Fruit fly (Drosophila melanogaster) whole organism, prepupa: ENCODE results near the gene NaPi-III.

Experiments used
- CG10631 ChIP-seq: fragments of 200-800 bp; sonication (Bioruptor generic); optimal IDR thresholded peaks from 2 replicates; lab custom pipeline; 2016; ENCODE audit warnings: missing biosample characterization, missing genetic modification characterization
- CG10669 ChIP-seq: fragments of 200-800 bp; sonication (Bioruptor generic); optimal IDR thresholded peaks from 3 replicates; lab custom pipeline; 2018; ENCODE audit warnings: missing biosample characterization, mild to moderate bottlenecking, missing genetic modification characterization, moderate library complexity
- CG11902 ChIP-seq: fragments of 200-800 bp; sonication (Bioruptor generic); optimal IDR thresholded peaks from 3 replicates; lab custom pipeline; 2016; ENCODE audit warnings: missing biosample characterization, missing genetic modification characterization
- CG1621 ChIP-seq: fragments of 200-800 bp; sonication (Bioruptor generic); optimal IDR thresholded peaks from 3 replicates; lab custom pipeline; 2018; ENCODE audit warnings: missing biosample characterization, mild to moderate bottlenecking, missing genetic modification characterization
- CG16779 ChIP-seq: fragments of 200-800 bp; sonication (Bioruptor generic); optimal IDR thresholded peaks from 3 replicates; lab custom pipeline; 2017; ENCODE audit warnings: missing biosample characterization, mild to moderate bottlenecking, missing genetic modification characterization
- CG3032 ChIP-seq: fragments of 200-800 bp; optimal IDR thresholded peaks from 2 replicates; lab custom pipeline; 2019; ENCODE audit warnings: missing biosample characterization, mild to moderate bottlenecking, missing genetic modification characterization, moderate library complexity
- CG31627 ChIP-seq: fragments of 200-800 bp; sonication (Bioruptor generic); optimal IDR thresholded peaks from 3 replicates; lab custom pipeline; 2016; ENCODE audit warnings: missing biosample characterization, missing genetic modification characterization
- CG32006 ChIP-seq: fragments of 200-800 bp; sonication (Bioruptor generic); optimal IDR thresholded peaks from 3 replicates; lab custom pipeline; 2017; ENCODE audit warnings: missing biosample characterization, mild to moderate bottlenecking, missing genetic modification characterization
- CG34406 ChIP-seq: fragments of 200-800 bp; sonication (Bioruptor generic); optimal IDR thresholded peaks from 3 replicates; lab custom pipeline; 2016; ENCODE audit warnings: missing biosample characterization, missing genetic modification characterization
- CG4318 ChIP-seq: fragments of 200-800 bp; sonication (Bioruptor generic); optimal IDR thresholded peaks from 3 replicates; lab custom pipeline; 2017; ENCODE audit warnings: missing biosample characterization, mild to moderate bottlenecking, missing genetic modification characterization
- CG6163 ChIP-seq: fragments of 200-800 bp; sonication (Bioruptor generic); IDR thresholded peaks from 3 replicates; pipeline ENCODE4 v1.3.6; 2022; ENCODE audit warnings: missing biosample characterization, missing genetic modification characterization
- CG6276 ChIP-seq: fragments of 200-800 bp; sonication (Bioruptor generic); optimal IDR thresholded peaks from 2 replicates; lab custom pipeline; 2017; ENCODE audit warnings: missing biosample characterization, mild to moderate bottlenecking, missing genetic modification characterization
- CG6792 ChIP-seq: fragments of 200-800 bp; sonication (Bioruptor generic); optimal IDR thresholded peaks from 3 replicates; lab custom pipeline; 2016; ENCODE audit warnings: missing biosample characterization, missing genetic modification characterization
- CG6854 ChIP-seq: fragments of 200-800 bp; sonication (Bioruptor generic); optimal IDR thresholded peaks from 2 replicates; lab custom pipeline; 2017; ENCODE audit warnings: missing biosample characterization, mild to moderate bottlenecking, missing genetic modification characterization
- CG8119 ChIP-seq: fragments of 200-800 bp; sonication (Bioruptor generic); IDR thresholded peaks from 3 replicates; pipeline ENCODE4 v1.3.6; 2022; ENCODE audit warnings: missing biosample characterization, missing genetic modification characterization
- CG8319 ChIP-seq: fragments of 200-800 bp; sonication (Bioruptor generic); optimal IDR thresholded peaks from 3 replicates; lab custom pipeline; 2016; ENCODE audit warnings: missing biosample characterization, missing genetic modification characterization
- CG8632 ChIP-seq: fragments of 200-800 bp; sonication (Bioruptor generic); optimal IDR thresholded peaks from 3 replicates; lab custom pipeline; 2016; ENCODE audit warnings: missing biosample characterization, missing genetic modification characterization
- CG9139 ChIP-seq: fragments of 200-800 bp; sonication (Bioruptor generic); optimal IDR thresholded peaks from 3 replicates; lab custom pipeline; 2017; ENCODE audit warnings: missing biosample characterization, mild to moderate bottlenecking, missing genetic modification characterization
- Eip78C ChIP-seq: fragments of 200-800 bp; sonication (Bioruptor generic); peaks from one replicate; lab custom pipeline; 2016; ENCODE audit warnings: missing biosample characterization, missing genetic modification characterization
- Eip93F ChIP-seq: fragments of 200-800 bp; sonication (Bioruptor generic); optimal IDR thresholded peaks from 2 replicates; lab custom pipeline; 2016; ENCODE audit warnings: missing biosample characterization, mild to moderate bottlenecking, missing genetic modification characterization
- Ets21C ChIP-seq: fragments of 200-800 bp; sonication (Bioruptor generic); optimal IDR thresholded peaks from 3 replicates; lab custom pipeline; 2016; ENCODE audit warnings: missing biosample characterization, missing genetic modification characterization
- Ets96B ChIP-seq: fragments of 200-800 bp; optimal IDR thresholded peaks from 2 replicates; lab custom pipeline; 2019; ENCODE audit warnings: missing biosample characterization, mild to moderate bottlenecking, missing genetic modification characterization, moderate library complexity
- Gug ChIP-seq: fragments of 200-800 bp; sonication (Bioruptor generic); IDR thresholded peaks from 2 replicates; pipeline ENCODE4 v1.3.6; 2022; ENCODE audit warnings: missing biosample characterization, missing genetic modification characterization
- Hr39 ChIP-seq: fragments of 200-800 bp; sonication (Bioruptor generic); optimal IDR thresholded peaks from 2 replicates; lab custom pipeline; 2016; ENCODE audit warnings: missing biosample characterization, missing genetic modification characterization
- Hr4 ChIP-seq: fragments of 200-800 bp; sonication (Bioruptor generic); optimal IDR thresholded peaks from 3 replicates; lab custom pipeline; 2016; ENCODE audit warnings: missing biosample characterization, missing genetic modification characterization
- Lpt ChIP-seq: fragments of 200-800 bp; sonication (Bioruptor generic); optimal IDR thresholded peaks from 3 replicates; lab custom pipeline; 2016; ENCODE audit warnings: missing biosample characterization, missing genetic modification characterization
- Met ChIP-seq: fragments of 200-800 bp; sonication (Bioruptor generic); optimal IDR thresholded peaks from 3 replicates; lab custom pipeline; 2016; ENCODE audit warnings: missing biosample characterization, missing genetic modification characterization
- Smox ChIP-seq: fragments of 200-800 bp; sonication (Bioruptor generic); optimal IDR thresholded peaks from 3 replicates; lab custom pipeline; 2016; ENCODE audit warnings: missing biosample characterization, missing genetic modification characterization
- Sox102F ChIP-seq: fragments of 200-800 bp; sonication (Bioruptor generic); optimal IDR thresholded peaks from 2 replicates; lab custom pipeline; 2016; ENCODE audit warnings: missing biosample characterization, mild to moderate bottlenecking, missing genetic modification characterization
- Sox14 ChIP-seq: fragments of 200-800 bp; sonication (Bioruptor generic); optimal IDR thresholded peaks from 3 replicates; lab custom pipeline; 2016; ENCODE audit warnings: missing biosample characterization, missing genetic modification characterization
- Sox15 ChIP-seq: fragments of 200-800 bp; sonication (Bioruptor generic); optimal IDR thresholded peaks from 3 replicates; lab custom pipeline; 2016; ENCODE audit warnings: missing biosample characterization, missing genetic modification characterization
- cyc ChIP-seq: fragments of 200-800 bp; sonication (Bioruptor generic); optimal IDR thresholded peaks from 3 replicates; lab custom pipeline; 2016; ENCODE audit warnings: missing biosample characterization, missing genetic modification characterization
- dac ChIP-seq: fragments of 200-800 bp; sonication (Bioruptor generic); optimal IDR thresholded peaks from 2 replicates; lab custom pipeline; 2017; ENCODE audit warnings: missing biosample characterization, mild to moderate bottlenecking, missing genetic modification characterization
- eg ChIP-seq: fragments of 200-800 bp; sonication (Bioruptor generic); IDR thresholded peaks from 3 replicates; pipeline ENCODE4 v1.3.6; 2022; ENCODE audit warnings: missing biosample characterization, missing genetic modification characterization
- esn ChIP-seq: fragments of 200-800 bp; sonication (Bioruptor generic); optimal IDR thresholded peaks from 2 replicates; lab custom pipeline; 2016; ENCODE audit warnings: missing biosample characterization, mild to moderate bottlenecking, missing genetic modification characterization, moderate library complexity
- fd59A ChIP-seq: fragments of 200-800 bp; sonication (Bioruptor generic); optimal IDR thresholded peaks from 2 replicates; lab custom pipeline; 2017; ENCODE audit warnings: missing biosample characterization, mild to moderate bottlenecking, missing genetic modification characterization, missing genetic modification reagents
- fd85E ChIP-seq: fragments of 200-800 bp; sonication (Bioruptor generic); optimal IDR thresholded peaks from 3 replicates; lab custom pipeline; 2016; ENCODE audit warnings: missing biosample characterization, missing genetic modification characterization
- lz ChIP-seq: fragments of 200-800 bp; sonication (Bioruptor generic); optimal IDR thresholded peaks from 3 replicates; lab custom pipeline; 2016; ENCODE audit warnings: missing biosample characterization, missing genetic modification characterization
- net ChIP-seq: fragments of 200-800 bp; sonication (Bioruptor generic); optimal IDR thresholded peaks from 3 replicates; lab custom pipeline; 2016; ENCODE audit warnings: missing biosample characterization, missing genetic modification characterization
- pdm3 ChIP-seq: fragments of 200-800 bp; sonication (Bioruptor generic); optimal IDR thresholded peaks from 3 replicates; lab custom pipeline; 2016; ENCODE audit warnings: missing biosample characterization, missing genetic modification characterization
- salr ChIP-seq, 2 experiments: fragments of 200-800 bp; sonication (Bioruptor generic); optimal IDR thresholded peaks; 3 replicates each; lab custom pipeline; 2016 to 2018; ENCODE audit warnings: missing biosample characterization in 2 of 2, missing genetic modification characterization in 2 of 2, mild to moderate bottlenecking in 1 of 2
- spab ChIP-seq: fragments of 200-800 bp; sonication (Bioruptor generic); optimal IDR thresholded peaks from 2 replicates; lab custom pipeline; 2017; ENCODE audit warnings: missing biosample characterization, mild to moderate bottlenecking, missing genetic modification characterization, missing genetic modification reagents
- ss ChIP-seq, 2 experiments: fragments of 200-800 bp; sonication (Bioruptor generic); optimal IDR thresholded peaks; 2 replicates in 1 of 2; 3 replicates in 1 of 2; lab custom pipeline; 2017 to 2018; ENCODE audit warnings: mild to moderate bottlenecking in 2 of 2, missing biosample characterization in 2 of 2, missing genetic modification characterization in 2 of 2, moderate library complexity in 1 of 2
- svp ChIP-seq: fragments of 200-800 bp; sonication (Bioruptor generic); peaks from one replicate; lab custom pipeline; 2016; ENCODE audit warnings: missing biosample characterization, missing genetic modification characterization
- topi ChIP-seq: fragments of 200-800 bp; sonication (Bioruptor generic); optimal IDR thresholded peaks from 3 replicates; lab custom pipeline; 2016; ENCODE audit warnings: missing biosample characterization, missing genetic modification characterization

The NaPi-III gene

dm6 chr3L:11118627-11119395, 4.3 kb upstream of the NaPi-III start (continued):
- peak; percentile 12 for TF ChIP-seq Sox14 (GFP tag; lab: Kevin White, UChicago)
- TF ChIP-seq lz (GFP tag; lab: Kevin White, UChicago), result no peak
- peak; percentile 19 for TF ChIP-seq Lpt (GFP tag; lab: Kevin White, UChicago)
- peak; percentile 54 for TF ChIP-seq CG1621 (tag; lab: Kevin White, UChicago)
- peak; percentile 75 for TF ChIP-seq Eip78C (GFP tag; lab: Kevin White, UChicago)
- peak; percentile 51 for TF ChIP-seq CG9139 (GFP tag; lab: Kevin White, UChicago)
- no peak for TF ChIP-seq CG10669 (GFP tag; lab: Kevin White, UChicago)
- TF ChIP-seq Hr4, result peak; percentile 8
- no peak for TF ChIP-seq Sox102F
- peak; percentile 6 for TF ChIP-seq topi (GFP tag; lab: Kevin White, UChicago)
- TF ChIP-seq svp (GFP tag; lab: Kevin White, UChicago), result peak; percentile 83
- peak; percentile 72 for TF ChIP-seq CG8119 (GFP tag; lab: Robert Waterston, UW)

- no peak for TF ChIP-seq CG8632
- no peak for TF ChIP-seq CG1621 (tag; lab: Kevin White, UChicago)
- no peak for TF ChIP-seq Eip93F (GFP tag; lab: Kevin White, UChicago)
- TF ChIP-seq CG3032, result peak; percentile 4
- peak; percentile 18 for TF ChIP-seq Sox14 (GFP tag; lab: Kevin White, UChicago)
- no peak for TF ChIP-seq fd59A (GFP tag; lab: Kevin White, UChicago)
- TF ChIP-seq CG8119 (GFP tag; lab: Robert Waterston, UW), result no peak; the same call in 2 of the 3 replicates
- no peak for TF ChIP-seq CG10631 (GFP tag; lab: Kevin White, UChicago)
- TF ChIP-seq svp (GFP tag; lab: Kevin White, UChicago), result peak; percentile 60
- no peak for TF ChIP-seq fd85E (GFP tag; lab: Kevin White, UChicago)
- peak in 1 of 2 experiments; percentile 19 for TF ChIP-seq salr (GFP tag; optimal IDR thresholded peaks at IDR 0.05; lab: Kevin White, UChicago)
- peak; percentile 5 for TF ChIP-seq Met (GFP tag; lab: Kevin White, UChicago)
- no peak for TF ChIP-seq lz (GFP tag; lab: Kevin White, UChicago)
- TF ChIP-seq CG11902 (GFP tag; lab: Kevin White, UChicago), result no peak
- peak; percentile 60; the same call in 2 of the 3 replicates for TF ChIP-seq CG6163 (GFP tag; lab: Robert Waterston, UW)
- peak; percentile 1 for TF ChIP-seq esn (GFP tag; lab: Kevin White, UChicago)
- TF ChIP-seq CG6276 (GFP tag; lab: Kevin White, UChicago), result no peak
- no peak for TF ChIP-seq net (GFP tag; lab: Kevin White, UChicago)
- TF ChIP-seq CG16779, result no peak
- TF ChIP-seq Ets21C, result no peak
- no peak for TF ChIP-seq CG34406 (GFP tag; lab: Kevin White, UChicago)
- TF ChIP-seq CG4318 (GFP tag; lab: Kevin White, UChicago), result no peak
- TF ChIP-seq CG9139 (GFP tag; lab: Kevin White, UChicago), result peak; percentile 13
- TF ChIP-seq CG32006 (GFP tag; lab: Kevin White, UChicago), result no peak
- peak; percentile 7 for TF ChIP-seq Hr39 (GFP tag; lab: Kevin White, UChicago)
- TF ChIP-seq cyc (GFP tag; lab: Kevin White, UChicago), result no peak
- TF ChIP-seq CG31627 (GFP tag; lab: Kevin White, UChicago), result peak; percentile 19
- TF ChIP-seq Gug (GFP tag; lab: Robert Waterston, UW), result 0 out of 2 replicates have a peak, but pooled peaks have one; percentile 9
- no peak for TF ChIP-seq CG10669 (GFP tag; lab: Kevin White, UChicago)
- no peak for TF ChIP-seq CG6792 (GFP tag; lab: Kevin White, UChicago)
- TF ChIP-seq spab (GFP tag; lab: Kevin White, UChicago), result no peak
- no peak for TF ChIP-seq pdm3 (GFP tag; lab: Kevin White, UChicago)
- no peak for TF ChIP-seq dac (GFP tag; lab: Kevin White, UChicago)
- no peak for TF ChIP-seq topi (GFP tag; lab: Kevin White, UChicago)
- TF ChIP-seq Eip78C (GFP tag; lab: Kevin White, UChicago), result no peak
- no peak for TF ChIP-seq ss (GFP tag; optimal IDR thresholded peaks at IDR 0.05; lab: Kevin White, UChicago)
- TF ChIP-seq Ets96B (tag; lab: Kevin White, UChicago), result no peak
- TF ChIP-seq Sox15 (GFP tag; lab: Kevin White, UChicago), result no peak
- TF ChIP-seq Smox (GFP tag; lab: Kevin White, UChicago), result no peak
- no peak for TF ChIP-seq CG6854
- no peak for TF ChIP-seq CG8319
- TF ChIP-seq eg (GFP tag; lab: Robert Waterston, UW), result peak; percentile 60; the same call in 2 of the 3 replicates
Measured at dm6 chr3L:11119396-11119900, 3.7 kb upstream of the NaPi-III start.
